Worm (Caenorhabditis elegans) whole organism, L4 larva: ENCODE data around the gene F43D2.3.
A peak's percentile ranks its signal among the peaks of the same experiment; 100 is the strongest.

Experiments
- R02D3.7 ChIP-seq: fragments of 150-350 bp; sonication (generic microtip); optimal IDR thresholded peaks from 3 replicates; lab custom pipeline; 2014; ENCODE audit warnings: missing biosample characterization, missing genetic modification characterization
- T20F7.1 ChIP-seq: fragments of 200-800 bp; sonication (Bioruptor generic); optimal IDR thresholded peaks from 2 replicates; lab custom pipeline; 2018; ENCODE audit warnings: mild to moderate bottlenecking, missing genetic modification characterization, missing compliant biosample characterization
- Y105C5A.15 ChIP-seq: fragments of 200-800 bp; sonication (Bioruptor generic); IDR thresholded peaks from 2 replicates; pipeline ENCODE4 v1.3.6; 2022; ENCODE audit warnings: missing genetic modification characterization, missing compliant biosample characterization
- ZK337.2 ChIP-seq: fragments of 200-800 bp; sonication (Bioruptor generic); IDR thresholded peaks from 2 replicates; pipeline ENCODE4 v1.3.6; 2022; ENCODE audit warnings: missing genetic modification reagents, missing genetic modification characterization, missing compliant biosample characterization
- aha-1 ChIP-seq: fragments of 150-350 bp; peaks from one replicate; lab custom pipeline; 2014; ENCODE audit warnings: missing biosample characterization, missing genetic modification characterization
- aly-2 ChIP-seq: sonication (generic microtip); optimal IDR thresholded peaks from 2 replicates; lab custom pipeline; 2018; ENCODE audit warnings: missing biosample characterization, missing genetic modification characterization
- arid-1 ChIP-seq: fragments of 200-800 bp; sonication (Bioruptor generic); conservative IDR thresholded peaks from 2 replicates; pipeline ENCODE4 v1.3.6; 2022; ENCODE audit warnings: missing genetic modification reagents, missing genetic modification characterization, missing compliant biosample characterization
- ceh-20 ChIP-seq: fragments of 200-800 bp; sonication (Bioruptor generic); IDR thresholded peaks from 2 replicates; pipeline ENCODE4 v1.3.6; 2022; ENCODE audit warnings: missing genetic modification reagents, missing genetic modification characterization, missing compliant biosample characterization
- ceh-62 ChIP-seq: sonication (generic microtip); optimal IDR thresholded peaks from 2 replicates; lab custom pipeline; 2017; ENCODE audit warnings: missing biosample characterization, missing genetic modification characterization
- ceh-82 ChIP-seq: sonication (generic microtip); optimal IDR thresholded peaks from 2 replicates; lab custom pipeline; 2017; ENCODE audit warnings: missing biosample characterization, missing genetic modification characterization
- ces-1 ChIP-seq: fragments of 150-350 bp; sonication (generic microtip); optimal IDR thresholded peaks from 4 replicates; lab custom pipeline; 2014; ENCODE audit warnings: missing biosample characterization, missing genetic modification reagents, missing genetic modification characterization
- daf-16 ChIP-seq, 3 experiments: sonication (generic microtip); optimal IDR thresholded peaks; 2 replicates each; lab custom pipeline; 2016 to 2017; ENCODE audit warnings: missing genetic modification characterization in 3 of 3, missing genetic modification reagents in 3 of 3, mild to moderate bottlenecking in 2 of 3, missing compliant biosample characterization in 2 of 3, missing biosample characterization in 1 of 3, moderate library complexity in 1 of 3
- daf-19 ChIP-seq: fragments of 200-800 bp; sonication (Bioruptor generic); conservative IDR thresholded peaks from 2 replicates; pipeline ENCODE4 v1.3.6; 2022; ENCODE audit warnings: missing genetic modification characterization, missing compliant biosample characterization
- dmd-8 ChIP-seq: fragments of 200-800 bp; sonication (Bioruptor generic); IDR thresholded peaks from 2 replicates; pipeline ENCODE4 v1.3.6; 2022; ENCODE audit warnings: missing genetic modification characterization, missing compliant biosample characterization
- egl-43 ChIP-seq: fragments of 200-800 bp; sonication (Bioruptor generic); IDR thresholded peaks from 2 replicates; pipeline ENCODE4 v1.3.6; 2022; ENCODE audit warnings: missing genetic modification reagents, missing genetic modification characterization, missing compliant biosample characterization
- fkh-10 ChIP-seq: fragments of 150-350 bp; optimal IDR thresholded peaks from 2 replicates; lab custom pipeline; 2014; ENCODE audit warnings: missing biosample characterization, missing genetic modification reagents, missing genetic modification characterization
- hif-1 ChIP-seq, 2 experiments: sonication (generic microtip); optimal IDR thresholded peaks; 2 replicates each; lab custom pipeline; 2016 to 2017; ENCODE audit warnings: missing compliant biosample characterization in 2 of 2, missing genetic modification characterization in 2 of 2, missing genetic modification reagents in 2 of 2, missing genotype in 2 of 2, mild to moderate bottlenecking in 1 of 2
- hlh-11 ChIP-seq: fragments of 200-800 bp; sonication (Bioruptor generic); optimal IDR thresholded peaks from 2 replicates; lab custom pipeline; 2018; ENCODE audit warnings: mild to moderate bottlenecking, missing genetic modification characterization, missing compliant biosample characterization
- hlh-30 ChIP-seq: sonication (generic microtip); optimal IDR thresholded peaks from 2 replicates; lab custom pipeline; 2017; ENCODE audit warnings: antibody characterized with exemption, mild to moderate bottlenecking, missing genetic modification characterization, missing compliant biosample characterization; ENCODE audit not compliant: insufficient read depth
- hmg-1.1 ChIP-seq: fragments of 200-800 bp; sonication (Bioruptor generic); IDR thresholded peaks from 2 replicates; pipeline ENCODE4 v1.3.6; 2022; ENCODE audit warnings: missing genetic modification reagents, missing genetic modification characterization, missing compliant biosample characterization
- lim-7 ChIP-seq: fragments of 200-800 bp; sonication (Bioruptor generic); IDR thresholded peaks from 2 replicates; pipeline ENCODE4 v1.3.6; 2022; ENCODE audit warnings: missing genetic modification characterization, missing compliant biosample characterization
- lin-13 ChIP-seq: fragments of 150-350 bp; optimal IDR thresholded peaks from 2 replicates; lab custom pipeline; 2014; ENCODE audit warnings: missing biosample characterization, missing genetic modification reagents, missing genetic modification characterization
- lin-29 ChIP-seq: fragments of 200-800 bp; sonication (Bioruptor generic); IDR thresholded peaks from 2 replicates; pipeline ENCODE4 v1.3.6; 2022; ENCODE audit warnings: missing genetic modification reagents, missing genetic modification characterization, missing compliant biosample characterization
- lin-38 ChIP-seq: fragments of 200-800 bp; sonication (Bioruptor generic); IDR thresholded peaks from 2 replicates; pipeline ENCODE4 v1.3.6; 2022; ENCODE audit warnings: missing genetic modification reagents, missing genetic modification characterization, missing compliant biosample characterization
- lir-3 ChIP-seq: sonication (generic microtip); optimal IDR thresholded peaks from 2 replicates; lab custom pipeline; 2016; ENCODE audit warnings: mild to moderate bottlenecking, missing genetic modification characterization, missing compliant biosample characterization
- lsy-2 ChIP-seq, 2 experiments: fragments of 150-350 bp in 1 of 2; sonication (generic microtip) in 1 of 2; optimal IDR thresholded peaks; 2 replicates each; lab custom pipeline; 2014 to 2017; ENCODE audit warnings: missing biosample characterization in 2 of 2, missing genetic modification characterization in 2 of 2
- madf-9 ChIP-seq: fragments of 200-800 bp; sonication (Bioruptor generic); conservative IDR thresholded peaks from 2 replicates; pipeline ENCODE4 v1.3.6; 2022; ENCODE audit warnings: missing genetic modification reagents, missing genetic modification characterization, missing compliant biosample characterization
- mep-1 ChIP-seq: fragments of 150-350 bp; sonication (generic microtip); optimal IDR thresholded peaks from 3 replicates; lab custom pipeline; 2014; ENCODE audit warnings: missing biosample characterization, missing genetic modification characterization
- nhr-10 ChIP-seq: fragments of 150-350 bp; optimal IDR thresholded peaks from 2 replicates; lab custom pipeline; 2014; ENCODE audit warnings: missing biosample characterization, missing genetic modification characterization
- nhr-28 ChIP-seq: fragments of 150-350 bp; optimal IDR thresholded peaks from 2 replicates; lab custom pipeline; 2014; ENCODE audit warnings: missing biosample characterization, missing genetic modification characterization
- nhr-77 ChIP-seq: fragments of 150-350 bp; optimal IDR thresholded peaks from 2 replicates; lab custom pipeline; 2014; ENCODE audit warnings: missing biosample characterization, missing genetic modification characterization
- pha-4 ChIP-seq, 2 experiments: fragments of 150-350 bp in 1 of 2; fragments of 200-800 bp in 1 of 2; sonication (Bioruptor generic) in 1 of 2; IDR thresholded peaks in 1 of 2; optimal IDR thresholded peaks in 1 of 2; 2 replicates each; pipeline versions ENCODE4 v1.3.6 to Lab custom; 2014 to 2022; ENCODE audit warnings: missing genetic modification characterization in 2 of 2, missing genetic modification reagents in 2 of 2, missing biosample characterization in 1 of 2, missing compliant biosample characterization in 1 of 2
- php-3 ChIP-seq: fragments of 200-800 bp; sonication (Bioruptor generic); IDR thresholded peaks from 2 replicates; pipeline ENCODE4 v1.3.6; 2022; ENCODE audit warnings: missing genetic modification reagents, missing genetic modification characterization, missing compliant biosample characterization
- rbr-2 ChIP-seq: sonication (generic microtip); optimal IDR thresholded peaks from 2 replicates; lab custom pipeline; 2016; ENCODE audit warnings: missing genotype, missing genetic modification characterization, missing compliant biosample characterization
- snpc-1.2 ChIP-seq: fragments of 200-800 bp; sonication (Bioruptor generic); IDR thresholded peaks from 2 replicates; pipeline ENCODE4 v1.3.6; 2022; ENCODE audit warnings: missing genetic modification reagents, missing genetic modification characterization, missing compliant biosample characterization
- spr-3 ChIP-seq: fragments of 200-800 bp; sonication (Bioruptor generic); optimal IDR thresholded peaks from 2 replicates; lab custom pipeline; 2018; ENCODE audit warnings: mild to moderate bottlenecking, missing genetic modification characterization, missing compliant biosample characterization
- zfp-2 ChIP-seq: sonication (generic microtip); optimal IDR thresholded peaks from 2 replicates; lab custom pipeline; 2016; ENCODE audit warnings: mild to moderate bottlenecking, missing genetic modification characterization, missing compliant biosample characterization
- ztf-11 ChIP-seq: fragments of 150-350 bp; optimal IDR thresholded peaks from 2 replicates; lab custom pipeline; 2014; ENCODE audit warnings: missing biosample characterization, missing genetic modification characterization

Gene F43D2.3

ce11 chrV:14648825-14649224 is 17.1 kb downstream of the F43D2.3 start:
- TF ChIP-seq nhr-77 (tag; lab: Kevin White, UChicago) (no peak), aha-1 (tag; lab: Kevin White, UChicago) (no peak), daf-19 (GFP tag; lab: Robert Waterston, UW) (no peak), ceh-82 (no peak), fkh-10 (GFP tag; lab: Kevin White, UChicago) (peak; percentile 63), lsy-2 (tag; optimal IDR thresholded peaks at IDR 0.05; lab: Kevin White, UChicago) (no peak)

- no peak for TF ChIP-seq ZK337.2 (GFP tag; lab: Robert Waterston, UW)
- no peak for TF ChIP-seq Y105C5A.15 (GFP tag; lab: Robert Waterston, UW)
- TF ChIP-seq T20F7.1 (GFP tag; lab: Kevin White, UChicago): no peak
- TF ChIP-seq daf-16 (GFP tag; optimal IDR thresholded peaks at IDR 0.05; lab: Kevin White, UChicago): no peak
- no peak for TF ChIP-seq daf-16 (tag; optimal IDR thresholded peaks at IDR 0.05; lab: Kevin White, UChicago)
- no peak for TF ChIP-seq lim-7 (GFP tag; lab: Robert Waterston, UW)
- no peak; the same call in 1 of the 2 replicates for TF ChIP-seq lin-38 (GFP tag; lab: Robert Waterston, UW)
- TF ChIP-seq pha-4 (GFP tag; IDR thresholded peaks at IDR 0.05; lab: Robert Waterston, UW): no peak
- no peak for TF ChIP-seq pha-4 (tag; optimal IDR thresholded peaks at IDR 0.05; lab: Kevin White, UChicago)
- no peak for TF ChIP-seq arid-1 (GFP tag; lab: Robert Waterston, UW)
- TF ChIP-seq hlh-11: no peak
- peak; percentile 62 for TF ChIP-seq ceh-20 (GFP tag; lab: Robert Waterston, UW)
- TF ChIP-seq dmd-8 (GFP tag; lab: Robert Waterston, UW): no peak
- no peak for TF ChIP-seq aly-2
- peak; percentile 11 to 47 for TF ChIP-seq lsy-2 (tag; optimal IDR thresholded peaks at IDR 0.05; lab: Kevin White, UChicago)
- peak; percentile 51 for TF ChIP-seq hlh-30 (tag; lab: Kevin White, UChicago)
Measured at ce11 chrV:14649929-14650328, 18.2 kb downstream of the F43D2.3 start.

- TF ChIP-seq mep-1: no peak
- TF ChIP-seq lin-13 (GFP tag; lab: Kevin White, UChicago): no peak
- TF ChIP-seq lin-29 (GFP tag; lab: Robert Waterston, UW): no peak
- no peak for TF ChIP-seq hif-1 (tag; optimal IDR thresholded peaks at IDR 0.05; lab: Kevin White, UChicago)
- TF ChIP-seq nhr-10: no peak
- TF ChIP-seq spr-3 (GFP tag; lab: Kevin White, UChicago): no peak
- no peak for TF ChIP-seq egl-43 (GFP tag; lab: Robert Waterston, UW)
- no peak for TF ChIP-seq zfp-2 (tag; lab: Kevin White, UChicago)
- TF ChIP-seq php-3: no peak
- no peak for TF ChIP-seq snpc-1.2 (GFP tag; lab: Robert Waterston, UW)
- no peak for TF ChIP-seq lir-3 (tag; lab: Kevin White, UChicago)
- TF ChIP-seq madf-9: no peak
- TF ChIP-seq hmg-1.1 (GFP tag; lab: Robert Waterston, UW): no peak
- no peak for TF ChIP-seq ztf-11 (tag; lab: Kevin White, UChicago)
- TF ChIP-seq R02D3.7: no peak
- no peak for TF ChIP-seq rbr-2
Measured at ce11 chrV:14650631-14651030, 18.9 kb downstream of the F43D2.3 start.

- TF ChIP-seq nhr-28 (tag; lab: Kevin White, UChicago) (peak; percentile 20), egl-43 (GFP tag; lab: Robert Waterston, UW) (no peak), ceh-62 (tag; lab: Kevin White, UChicago) (no peak), ces-1 (GFP tag; lab: Kevin White, UChicago) (no peak), hlh-30 (tag; lab: Kevin White, UChicago) (peak; percentile 70)
Measured at ce11 chrV:14655689-14656088, 24.0 kb downstream of the F43D2.3 start.
